Fruit fly (Drosophila melanogaster): ENCODE measurements around the gene CG33342.

- TF ChIP-seq psq (GFP tag; optimal IDR thresholded peaks at IDR 0.05) = no peak
- TF ChIP-seq Dfd (GFP tag; optimal IDR thresholded peaks at IDR 0.05) = no peak
- no peak for TF ChIP-seq h (GFP tag; optimal IDR thresholded peaks at IDR 0.05)
- no peak for TF ChIP-seq dl (GFP tag; optimal IDR thresholded peaks at IDR 0.05; ENCODE audit: insufficient read depth in 1 of 2, partially characterized antibody in 2 of 2)
- TF ChIP-seq OdsH (GFP tag; optimal IDR thresholded peaks at IDR 0.05) = no peak
- TF ChIP-seq lola (GFP tag; optimal IDR thresholded peaks at IDR 0.05) = no peak
- TF ChIP-seq sv (GFP tag; optimal IDR thresholded peaks at IDR 0.05) = no peak
- no peak for TF ChIP-seq tai (GFP tag; optimal IDR thresholded peaks at IDR 0.05)
- TF ChIP-seq Hnf4 (GFP tag; optimal IDR thresholded peaks at IDR 0.05) = no peak
- TF ChIP-seq br (GFP tag; optimal IDR thresholded peaks at IDR 0.05) = no peak
- no peak for TF ChIP-seq CG32264 (GFP tag; optimal IDR thresholded peaks at IDR 0.05)
- no peak for TF ChIP-seq HLH106 (tag; optimal IDR thresholded peaks at IDR 0.05)
- TF ChIP-seq Vsx2 (GFP tag; optimal IDR thresholded peaks at IDR 0.05; ENCODE audit: partially characterized antibody) = no peak
- TF ChIP-seq brk (GFP tag; optimal IDR thresholded peaks at IDR 0.05) = no peak
Observed at dm6 chr3R:24376565-24376964, at the start of gene CG33342.

Measured in whole organism, wandering third instar larva.